Worm (Caenorhabditis elegans) whole organism, L4 larva: Measurements from ENCODE around the gene gna-1.

ENCODE experiments used
- R02D3.7 ChIP-seq: fragments of 150-350 bp; sonication (generic microtip); optimal IDR thresholded peaks from 3 replicates; lab custom pipeline; 2014; ENCODE audit warnings: missing biosample characterization, missing genetic modification characterization
- ZK546.5 ChIP-seq, 2 experiments: sonication (generic microtip); optimal IDR thresholded peaks; 2 replicates each; lab custom pipeline; 2017; ENCODE audit warnings: missing biosample characterization in 2 of 2, missing genetic modification characterization in 2 of 2
- aha-1 ChIP-seq: fragments of 150-350 bp; peaks from one replicate; lab custom pipeline; 2014; ENCODE audit warnings: missing biosample characterization, missing genetic modification characterization
- ama-1 ChIP-seq: fragments of 150-350 bp; optimal IDR thresholded peaks from 2 replicates; lab custom pipeline; 2014; ENCODE audit warnings: inconsistent platforms, mixed read lengths
- ces-1 ChIP-seq: fragments of 150-350 bp; sonication (generic microtip); optimal IDR thresholded peaks from 4 replicates; lab custom pipeline; 2014; ENCODE audit warnings: missing biosample characterization, missing genetic modification reagents, missing genetic modification characterization
- daf-12 ChIP-seq: fragments of 150-350 bp; optimal IDR thresholded peaks from 2 replicates; lab custom pipeline; 2014; ENCODE audit warnings: missing biosample characterization, missing genetic modification reagents, missing genetic modification characterization
- daf-16 ChIP-seq, 3 experiments: sonication (generic microtip); optimal IDR thresholded peaks; 2 replicates each; lab custom pipeline; 2016 to 2017; ENCODE audit warnings: missing genetic modification characterization in 3 of 3, missing genetic modification reagents in 3 of 3, mild to moderate bottlenecking in 2 of 3, missing compliant biosample characterization in 2 of 3, missing biosample characterization in 1 of 3, moderate library complexity in 1 of 3
- duxl-1 ChIP-seq: sonication (generic microtip); optimal IDR thresholded peaks from 2 replicates; lab custom pipeline; 2016; ENCODE audit warnings: mild to moderate bottlenecking, missing genetic modification characterization, moderate library complexity, missing compliant biosample characterization; ENCODE audit not compliant: poor library complexity
- fkh-10 ChIP-seq: fragments of 150-350 bp; optimal IDR thresholded peaks from 2 replicates; lab custom pipeline; 2014; ENCODE audit warnings: missing biosample characterization, missing genetic modification reagents, missing genetic modification characterization
- lin-15B ChIP-seq: fragments of 150-350 bp; sonication (generic microtip); optimal IDR thresholded peaks from 3 replicates; lab custom pipeline; 2014; ENCODE audit warnings: missing biosample characterization, missing genetic modification characterization
- nhr-11 ChIP-seq: fragments of 150-350 bp; optimal IDR thresholded peaks from 2 replicates; lab custom pipeline; 2014; ENCODE audit warnings: missing biosample characterization, missing genetic modification characterization
- nhr-76 ChIP-seq: fragments of 150-350 bp; optimal IDR thresholded peaks from 2 replicates; lab custom pipeline; 2014; ENCODE audit warnings: missing biosample characterization, missing genetic modification characterization
- rbr-2 ChIP-seq: sonication (generic microtip); optimal IDR thresholded peaks from 2 replicates; lab custom pipeline; 2016; ENCODE audit warnings: missing genotype, missing genetic modification characterization, missing compliant biosample characterization
- saeg-2 ChIP-seq: fragments of 200-800 bp; sonication (Bioruptor generic); IDR thresholded peaks from 2 replicates; pipeline ENCODE4 v1.3.6; 2022; ENCODE audit warnings: missing genetic modification reagents, missing genetic modification characterization, missing compliant biosample characterization

ce11 chrV:10270214-10270613 lies 49.7 kb downstream of the gna-1 start, which contains the start of gene ric-4:
- TF ChIP-seq ces-1 (no peak), lin-15B (tag; lab: Kevin White, UChicago) (no peak), ZK546.5 (tag; optimal IDR thresholded peaks at IDR 0.05; lab: Kevin White, UChicago) (no peak), daf-16 (GFP tag; optimal IDR thresholded peaks at IDR 0.05; lab: Kevin White, UChicago) (no peak), daf-16 (tag; optimal IDR thresholded peaks at IDR 0.05; lab: Kevin White, UChicago) (no peak), nhr-11 (tag; lab: Kevin White, UChicago) (no peak), fkh-10 (GFP tag; lab: Kevin White, UChicago) (no peak), nhr-76 (no peak), R02D3.7 (tag; lab: Kevin White, UChicago) (no peak), saeg-2 (GFP tag; lab: Robert Waterston, UW) (no peak), aha-1 (tag; lab: Kevin White, UChicago) (no peak), rbr-2 (tag; lab: Kevin White, UChicago) (no peak), duxl-1 (tag; lab: Kevin White, UChicago) (no peak), ama-1 (lab: Kevin White, UChicago) (no peak), daf-12 (tag; lab: Kevin White, UChicago) (no peak)
